Worm (Caenorhabditis elegans): Measurements from ENCODE around the gene F58H1.7.

Gene F58H1.7

DNA sequence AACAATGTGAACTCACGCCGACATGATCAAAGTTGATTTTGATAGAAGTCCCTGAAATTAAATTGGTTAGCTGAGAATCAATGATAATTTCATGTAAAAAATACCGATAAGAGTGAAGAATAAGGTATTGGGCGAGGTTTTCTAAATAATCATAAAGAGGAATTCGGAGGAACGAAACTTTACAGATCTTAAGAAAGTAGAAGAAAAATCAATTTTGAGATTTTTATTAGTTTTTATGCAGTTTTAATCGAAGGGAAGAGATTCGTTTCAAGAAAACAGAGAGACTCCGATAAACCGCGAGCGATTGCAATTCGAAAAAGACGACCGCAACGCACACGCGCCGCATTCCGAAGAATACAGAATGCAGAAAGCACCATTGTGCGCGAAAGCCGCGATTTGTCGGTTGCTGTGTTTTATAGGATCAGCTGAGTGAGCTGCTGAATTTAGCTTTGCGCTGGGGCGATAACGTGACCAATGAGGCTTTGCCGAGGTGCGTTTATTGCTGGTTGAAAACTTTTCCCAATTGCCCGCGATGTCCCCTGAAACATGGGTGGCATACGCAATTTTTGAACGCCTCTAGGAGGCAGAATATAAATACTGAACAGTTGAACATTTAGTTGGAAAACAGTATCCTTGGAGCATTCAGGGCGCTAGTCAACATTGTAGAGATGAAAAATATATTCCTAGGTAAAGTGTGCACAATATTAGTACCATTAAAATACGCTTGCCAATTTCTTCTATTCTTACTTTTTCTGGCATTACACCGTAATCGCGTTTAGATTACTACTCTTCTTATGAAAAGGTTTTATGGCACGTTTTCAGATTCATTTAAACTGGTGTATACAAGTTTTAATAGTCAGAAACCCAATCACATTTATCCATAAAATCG lies 15.3 kb upstream of the F58H1.7 start, which contains the start of gene snr-4 (continued):
- peak; percentile 81 for TF ChIP-seq pha-4 (GFP tag; IDR thresholded peaks at IDR 0.05)
- TF ChIP-seq pha-4 (tag; optimal IDR thresholded peaks at IDR 0.05), result no peak
- TF ChIP-seq php-3 (GFP tag; IDR thresholded peaks at IDR 0.05), result peak; percentile 87
- TF ChIP-seq gei-8 (GFP tag; optimal IDR thresholded peaks at IDR 0.05), result peak; percentile 69
- peak; percentile 91 for TF ChIP-seq nhr-42 (GFP tag; IDR thresholded peaks at IDR 0.05)
- no peak for TF ChIP-seq daf-12 (tag; optimal IDR thresholded peaks at IDR 0.05)
- TF ChIP-seq unc-39 (tag; optimal IDR thresholded peaks at IDR 0.05), result no peak
- no peak for TF ChIP-seq F44E2.7 (GFP tag; IDR thresholded peaks at IDR 0.05)
- peak; percentile 56; the same call in 1 of the 2 replicates for TF ChIP-seq D1046.2 (GFP tag; IDR thresholded peaks at IDR 0.05)
- TF ChIP-seq F10B5.3 (tag; optimal IDR thresholded peaks at IDR 0.05), result peak; percentile 88
- peak; percentile 87 for TF ChIP-seq ceh-20 (GFP tag; IDR thresholded peaks at IDR 0.05)
- TF ChIP-seq egl-43 (GFP tag; IDR thresholded peaks at IDR 0.05), result peak; percentile 93
- no peak for TF ChIP-seq mxl-2 (GFP tag; conservative IDR thresholded peaks at IDR 0.05)
- TF ChIP-seq tag-97 (GFP tag; IDR thresholded peaks at IDR 0.05), result no peak; the same call in 1 of the 2 replicates
- TF ChIP-seq spr-3 (GFP tag; optimal IDR thresholded peaks at IDR 0.05), result peak; percentile 78
- peak; percentile 96 for TF ChIP-seq dve-1 (tag; optimal IDR thresholded peaks at IDR 0.05; ENCODE audit: insufficient read depth)
- no peak for TF ChIP-seq nhr-237 (tag; optimal IDR thresholded peaks at IDR 0.05)
- peak; percentile 96 for TF ChIP-seq aha-1 (tag)
- TF ChIP-seq zag-1 (tag; optimal IDR thresholded peaks at IDR 0.05), result peak; percentile 50
- TF ChIP-seq spr-1 (tag; optimal IDR thresholded peaks at IDR 0.05), result peak; percentile 78
- no peak for TF ChIP-seq nhr-76 (tag; optimal IDR thresholded peaks at IDR 0.05)
- no peak for TF ChIP-seq nhr-10 (tag; optimal IDR thresholded peaks at IDR 0.05)
- TF ChIP-seq hif-1 (tag; optimal IDR thresholded peaks at IDR 0.05), result peak; percentile 50 to 84
- TF ChIP-seq nhr-102 (tag; optimal IDR thresholded peaks at IDR 0.05), result peak; percentile 93
- peak; percentile 96 for TF ChIP-seq dmd-6 (GFP tag; IDR thresholded peaks at IDR 0.05)
- no peak for TF ChIP-seq fos-1 (tag; optimal IDR thresholded peaks at IDR 0.05)
- no peak for TF ChIP-seq skn-1 (tag; optimal IDR thresholded peaks at IDR 0.05)
- TF ChIP-seq jun-1 (tag; optimal IDR thresholded peaks at IDR 0.05), result peak; percentile 78
- peak; percentile 85 for TF ChIP-seq nhr-28 (tag; optimal IDR thresholded peaks at IDR 0.05)
- peak; percentile 69; the same call in 1 of the 2 replicates for TF ChIP-seq Y75B8A.6 (GFP tag; IDR thresholded peaks at IDR 0.05)
- TF ChIP-seq dpl-1 (GFP tag; optimal IDR thresholded peaks at IDR 0.05), result peak; percentile 82
- TF ChIP-seq ama-1 (optimal IDR thresholded peaks at IDR 0.05), result peak; percentile 98
- peak; percentile 94 for TF ChIP-seq F49E8.2 (tag; optimal IDR thresholded peaks at IDR 0.05; ENCODE audit: borderline replicate concordance)
- TF ChIP-seq duxl-1 (tag; optimal IDR thresholded peaks at IDR 0.05; ENCODE audit: poor library complexity), result peak; percentile 78
- TF ChIP-seq snpc-1.2 (GFP tag; IDR thresholded peaks at IDR 0.05), result peak; percentile 83
- TF ChIP-seq daf-16 (GFP tag; optimal IDR thresholded peaks at IDR 0.05), result peak; percentile 60 to 88
- TF ChIP-seq daf-16 (tag; optimal IDR thresholded peaks at IDR 0.05), result peak; percentile 80
- no peak for TF ChIP-seq ZK337.2 (GFP tag; IDR thresholded peaks at IDR 0.05)
- TF ChIP-seq ZK546.5 (tag; optimal IDR thresholded peaks at IDR 0.05), result no peak
- no peak for TF ChIP-seq ceh-82 (tag; optimal IDR thresholded peaks at IDR 0.05)
- TF ChIP-seq lin-13 (GFP tag; optimal IDR thresholded peaks at IDR 0.05), result peak; percentile 86
- TF ChIP-seq attf-4 (tag; optimal IDR thresholded peaks at IDR 0.05), result no peak
- TF ChIP-seq cey-2 (tag; optimal IDR thresholded peaks at IDR 0.05; ENCODE audit: borderline replicate concordance, insufficient read depth), result no peak
- peak; percentile 97 for TF ChIP-seq mep-1 (tag; optimal IDR thresholded peaks at IDR 0.05)
- TF ChIP-seq Y5F2A.4 (GFP tag; optimal IDR thresholded peaks at IDR 0.05), result peak; percentile 50
- TF ChIP-seq hlh-30 (tag; optimal IDR thresholded peaks at IDR 0.05; ENCODE audit: insufficient read depth), result peak; percentile 94
- peak; percentile 84 for TF ChIP-seq mxl-3 (GFP tag; optimal IDR thresholded peaks at IDR 0.05)
- 0 out of 2 replicates have a peak, but pooled peaks have one; percentile 8 for TF ChIP-seq nhr-41 (GFP tag; IDR thresholded peaks at IDR 0.05)
- TF ChIP-seq ztf-7 (tag; optimal IDR thresholded peaks at IDR 0.05), result peak; percentile 72
- peak; percentile 72 for TF ChIP-seq lim-7 (GFP tag; IDR thresholded peaks at IDR 0.05)
